Fruit fly (Drosophila melanogaster) Kc167 (cell line): ENCODE results near the gene Slh.

Source experiments
- Myc ChIP-seq: fragments of >200 bp; optimal IDR thresholded peaks from 2 replicates; lab custom pipeline; 2017; ENCODE audit warnings: missing external identifiers
- Sin3A ChIP-seq: fragments of >200 bp; optimal IDR thresholded peaks from 2 replicates; lab custom pipeline; 2018; ENCODE audit warnings: missing external identifiers
- h ChIP-seq: fragments of >200 bp; optimal IDR thresholded peaks from 3 replicates; lab custom pipeline; 2018; ENCODE audit warnings: missing external identifiers
- insv ChIP-seq: fragments of >200 bp; optimal IDR thresholded peaks from 3 replicates; lab custom pipeline; 2018; ENCODE audit warnings: missing external identifiers
- psq ChIP-seq: fragments of >200 bp; optimal IDR thresholded peaks from 2 replicates; lab custom pipeline; 2017; ENCODE audit warnings: missing external identifiers
- ttk ChIP-seq: sonication (Bioruptor generic); optimal IDR thresholded peaks from 2 replicates; lab custom pipeline; 2017; ENCODE audit warnings: missing external identifiers

The Slh gene

DNA sequence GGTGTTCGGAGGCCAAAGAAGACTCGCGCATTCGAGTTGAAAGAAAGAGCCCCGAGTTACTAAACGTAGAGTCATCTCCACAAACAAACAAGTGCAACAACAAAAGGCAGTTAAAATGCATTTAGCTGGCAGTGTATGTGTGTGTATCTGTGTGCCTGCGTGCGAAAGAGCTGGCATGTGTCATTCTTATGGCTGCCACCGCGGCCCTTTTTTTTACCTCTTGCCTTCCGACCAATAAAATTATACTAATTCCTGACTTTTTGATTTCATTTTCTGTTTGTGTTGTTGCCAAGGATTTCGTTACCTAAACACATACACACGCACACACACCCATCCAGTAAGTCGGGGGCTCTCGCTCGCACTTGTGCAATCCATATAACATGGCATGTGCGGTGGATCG is 42.8 kb downstream of the Slh start:
- TF ChIP-seq insv (lab: Kevin White, UChicago) (no peak), Sin3A (lab: Kevin White, UChicago) (no peak), psq (lab: Kevin White, UChicago) (no peak), h (lab: Kevin White, UChicago) (no peak), Myc (lab: Kevin White, UChicago) (no peak), ttk (lab: Kevin White, UChicago) (no peak)

DNA sequence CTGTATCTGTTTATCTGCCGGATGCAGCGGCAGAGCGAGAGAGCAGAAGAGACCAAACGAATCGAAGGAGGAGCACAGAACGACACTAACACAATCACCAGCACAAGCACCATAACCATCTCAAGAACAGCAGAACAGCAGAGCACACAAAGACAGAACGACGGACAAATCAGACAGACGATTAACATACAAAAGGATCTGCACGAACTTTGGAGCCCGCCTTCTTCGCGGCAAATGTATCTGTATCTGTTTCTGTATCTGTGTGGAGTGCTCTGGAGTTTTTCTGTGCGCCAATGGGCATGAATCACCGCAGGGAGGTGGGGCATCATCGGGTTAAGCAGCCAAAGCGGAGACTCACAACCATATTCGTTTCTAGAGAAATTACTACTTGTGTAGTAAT is 44.0 kb downstream of the Slh start:
- TF ChIP-seq psq (lab: Kevin White, UChicago) (no peak), h (lab: Kevin White, UChicago) (no peak)

DNA sequence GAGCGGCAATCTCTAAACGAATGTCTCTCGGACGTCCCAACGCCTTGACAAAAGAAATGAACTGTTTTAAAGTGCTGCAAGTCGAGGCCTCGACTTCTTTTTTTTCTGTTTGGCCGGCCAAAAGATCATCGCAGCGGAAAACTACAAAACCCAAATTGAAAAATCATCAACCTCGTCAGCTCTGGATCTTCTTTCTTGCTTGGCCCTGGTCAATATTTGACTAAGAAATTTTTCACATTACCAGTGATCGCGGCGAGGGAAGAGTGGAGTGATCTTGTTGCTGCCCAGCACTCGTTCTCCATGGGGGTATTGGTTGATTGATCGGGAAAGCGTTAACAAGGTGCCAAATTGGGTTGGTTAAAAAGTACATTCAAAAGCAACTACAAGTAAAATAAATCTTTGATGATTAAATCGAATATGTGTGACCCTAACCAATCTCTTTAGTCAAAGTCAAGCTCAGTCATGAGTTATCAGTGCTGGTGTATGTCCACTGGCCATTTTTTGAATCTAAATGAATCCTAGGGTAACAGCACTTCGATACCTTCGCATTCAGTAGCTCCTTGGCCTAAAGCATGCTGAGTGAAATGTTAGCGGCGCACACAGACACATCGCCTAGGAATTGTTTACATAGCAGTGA is 53.7 kb downstream of the Slh start:
- no peak for TF ChIP-seq ttk (lab: Kevin White, UChicago)
- TF ChIP-seq h (lab: Kevin White, UChicago), result no peak
- TF ChIP-seq psq (lab: Kevin White, UChicago), result no peak
- no peak for TF ChIP-seq Myc (lab: Kevin White, UChicago)
- TF ChIP-seq insv (lab: Kevin White, UChicago), result no peak
- TF ChIP-seq Sin3A (lab: Kevin White, UChicago), result no peak
